Worm (Caenorhabditis elegans) whole organism, midembryonic: ENCODE measurements around the gene fbxa-82.

Experiments
- cog-1 ChIP-seq: sonication (generic microtip); optimal IDR thresholded peaks from 2 replicates; lab custom pipeline; 2016; ENCODE audit warnings: missing genetic modification characterization, missing compliant biosample characterization
- ztf-23 ChIP-seq: fragments of 200-800 bp; sonication (Bioruptor generic); IDR thresholded peaks from 2 replicates; pipeline ENCODE4 v1.3.6; 2022; ENCODE audit warnings: missing genetic modification reagents, missing genetic modification characterization, missing compliant biosample characterization

ce11 chrV:15065837-15066348 lies 13.6 kb upstream of the fbxa-82 start, which contains the start of gene otub-1:
- TF ChIP-seq cog-1 (tag; lab: Kevin White, UChicago) (no peak), ztf-23 (GFP tag; lab: Robert Waterston, UW) (no peak)
